Fruit fly (Drosophila melanogaster) whole organism, embryonic: Measurements from ENCODE around the gene CG2712.
A peak's percentile ranks its signal among the peaks of the same experiment; 100 is the strongest.

ENCODE experiments used
- Atf-2 ChIP-seq: fragments of 200-800 bp; sonication (Bioruptor generic); optimal IDR thresholded peaks from 2 replicates; lab custom pipeline; 2016; ENCODE audit warnings: missing biosample characterization, missing genetic modification characterization
- CG10267 ChIP-seq: fragments of 200-800 bp; sonication (Bioruptor generic); optimal IDR thresholded peaks from 2 replicates; lab custom pipeline; 2018; ENCODE audit warnings: missing biosample characterization, mild to moderate bottlenecking, missing genetic modification characterization, moderate library complexity
- CG11093 ChIP-seq: fragments of 200-800 bp; sonication (Bioruptor generic); IDR thresholded peaks from 3 replicates; pipeline ENCODE4 v1.3.6; 2022; ENCODE audit warnings: missing biosample characterization, missing genetic modification characterization
- CG12155 ChIP-seq: fragments of 200-800 bp; sonication (Bioruptor generic); optimal IDR thresholded peaks from 3 replicates; lab custom pipeline; 2016; ENCODE audit warnings: missing biosample characterization, missing genetic modification characterization
- CG13287 ChIP-seq: fragments of 200-800 bp; sonication (Bioruptor generic); IDR thresholded peaks from 2 replicates; pipeline ENCODE4 v1.3.6; 2022; ENCODE audit warnings: missing biosample characterization, missing genetic modification characterization; ENCODE audit not compliant: partially characterized antibody
- CG17359 ChIP-seq: fragments of 200-800 bp; sonication (Bioruptor generic); optimal IDR thresholded peaks from 3 replicates; lab custom pipeline; 2018; ENCODE audit warnings: missing biosample characterization, mild to moderate bottlenecking, missing genetic modification characterization, moderate library complexity
- CG17612 ChIP-seq: fragments of 200-800 bp; sonication (Bioruptor generic); IDR thresholded peaks from 2 replicates; pipeline ENCODE4 v1.3.6; 2022; ENCODE audit warnings: missing biosample characterization, missing genetic modification characterization
- CG18011 ChIP-seq: fragments of 200-800 bp; sonication (Bioruptor generic); optimal IDR thresholded peaks from 2 replicates; lab custom pipeline; 2017; ENCODE audit warnings: missing biosample characterization, missing genetic modification characterization, mild to moderate bottlenecking, moderate library complexity, missing genotype
- CG18619 ChIP-seq: fragments of 200-800 bp; sonication (Bioruptor generic); optimal IDR thresholded peaks from 3 replicates; lab custom pipeline; 2017; ENCODE audit warnings: missing biosample characterization, mild to moderate bottlenecking, missing genetic modification characterization
- CG34224 ChIP-seq: fragments of 200-800 bp; sonication (Bioruptor generic); IDR thresholded peaks from 3 replicates; pipeline ENCODE4 v1.3.6; 2022; ENCODE audit warnings: missing biosample characterization, missing genetic modification characterization; ENCODE audit not compliant: partially characterized antibody
- CG3726 ChIP-seq: fragments of 200-800 bp; sonication (Bioruptor generic); IDR thresholded peaks from 3 replicates; pipeline ENCODE4, ENCODE4 v1.3.6; 2022; ENCODE audit warnings: missing biosample characterization, missing genetic modification characterization
- CG3847 ChIP-seq: fragments of 200-800 bp; sonication (Bioruptor generic); IDR thresholded peaks from 2 replicates; pipeline ENCODE4 v1.3.6; 2022; ENCODE audit warnings: missing biosample characterization, missing genetic modification characterization
- CG4282 ChIP-seq: fragments of 200-800 bp; sonication (Bioruptor generic); optimal IDR thresholded peaks from 2 replicates; lab custom pipeline; 2016; ENCODE audit warnings: missing biosample characterization, missing genetic modification characterization
- CG4404 ChIP-seq: fragments of 200-800 bp; sonication (Bioruptor generic); IDR thresholded peaks from 2 replicates; pipeline ENCODE4 v1.3.6; 2022; ENCODE audit warnings: missing biosample characterization, missing genetic modification characterization
- CG6765 ChIP-seq: fragments of 200-800 bp; sonication (Bioruptor generic); optimal IDR thresholded peaks from 3 replicates; lab custom pipeline; 2017; ENCODE audit warnings: missing biosample characterization, mild to moderate bottlenecking, missing genetic modification characterization
- CG6791 ChIP-seq: fragments of 200-800 bp; sonication (Bioruptor generic); IDR thresholded peaks from 3 replicates; pipeline ENCODE4 v1.3.6; 2022; ENCODE audit warnings: missing biosample characterization, missing genetic modification characterization; ENCODE audit not compliant: partially characterized antibody
- CG6813 ChIP-seq: fragments of 200-800 bp; sonication (Bioruptor generic); optimal IDR thresholded peaks from 2 replicates; lab custom pipeline; 2017; ENCODE audit warnings: missing biosample characterization, missing genetic modification characterization, mild to moderate bottlenecking, moderate library complexity, missing genetic modification reagents
- CoRest ChIP-seq: fragments of 200-800 bp; sonication (Bioruptor generic); optimal IDR thresholded peaks from 3 replicates; lab custom pipeline; 2018; ENCODE audit warnings: missing biosample characterization, mild to moderate bottlenecking, missing genetic modification characterization, moderate library complexity
- Dad ChIP-seq: fragments of 200-800 bp; sonication (Bioruptor generic); optimal IDR thresholded peaks from 3 replicates; lab custom pipeline; 2016; ENCODE audit warnings: missing biosample characterization, missing genetic modification characterization
- Dll ChIP-seq: fragments of 200-800 bp; sonication (Bioruptor generic); IDR thresholded peaks from 4 replicates; pipeline ENCODE4 v1.3.6; 2022; ENCODE audit warnings: missing biosample characterization, missing genetic modification characterization; ENCODE audit not compliant: partially characterized antibody
- Dref ChIP-seq: fragments of 200-800 bp; sonication (Bioruptor generic); IDR thresholded peaks from 2 replicates; pipeline ENCODE4 v1.3.6; 2022; ENCODE audit warnings: missing biosample characterization, missing genetic modification characterization
- E2f2 ChIP-seq: fragments of 200-800 bp; sonication (Bioruptor generic); IDR thresholded peaks from 2 replicates; pipeline ENCODE4 v1.3.6; 2022; ENCODE audit warnings: missing biosample characterization, missing genetic modification characterization
- Ets65A ChIP-seq: fragments of 200-800 bp; sonication (Bioruptor generic); peaks from one replicate; lab custom pipeline; 2016; ENCODE audit warnings: missing biosample characterization, missing genetic modification characterization
- HmgZ ChIP-seq: fragments of 200-800 bp; sonication (Bioruptor generic); optimal IDR thresholded peaks from 2 replicates; lab custom pipeline; 2018; ENCODE audit warnings: missing biosample characterization, mild to moderate bottlenecking, missing genetic modification characterization
- Hmr ChIP-seq: fragments of 200-800 bp; sonication (Bioruptor generic); optimal IDR thresholded peaks from 3 replicates; lab custom pipeline; 2017; ENCODE audit warnings: mild to moderate bottlenecking, missing biosample characterization, missing genetic modification reagents, missing genetic modification characterization
- Max ChIP-seq: fragments of 200-800 bp; sonication (Bioruptor generic); optimal IDR thresholded peaks from 2 replicates; lab custom pipeline; 2016; ENCODE audit warnings: missing biosample characterization, mild to moderate bottlenecking, missing genetic modification characterization
- Meics ChIP-seq: fragments of 200-800 bp; sonication (Bioruptor generic); optimal IDR thresholded peaks from 2 replicates; lab custom pipeline; 2017; ENCODE audit warnings: missing biosample characterization, mild to moderate bottlenecking, missing genetic modification characterization
- Mes4 ChIP-seq: fragments of 200-800 bp; sonication (Bioruptor generic); optimal IDR thresholded peaks from 2 replicates; lab custom pipeline; 2016; ENCODE audit warnings: missing biosample characterization, missing genetic modification characterization
- Poxn ChIP-seq: fragments of 200-800 bp; sonication (Bioruptor generic); IDR thresholded peaks from 2 replicates; pipeline ENCODE4 v1.3.6; 2022; ENCODE audit warnings: missing biosample characterization, missing genetic modification characterization
- Rfx ChIP-seq: fragments of 200-800 bp; sonication (Bioruptor generic); IDR thresholded peaks from 2 replicates; pipeline ENCODE4 v1.3.6; 2022; ENCODE audit warnings: missing biosample characterization, missing genetic modification characterization
- Ssrp ChIP-seq: fragments of 200-800 bp; sonication (Bioruptor generic); optimal IDR thresholded peaks from 2 replicates; lab custom pipeline; 2018; ENCODE audit warnings: missing biosample characterization, mild to moderate bottlenecking, missing genetic modification characterization, moderate library complexity
- aop ChIP-seq: fragments of 200-800 bp; sonication (Bioruptor generic); IDR thresholded peaks from 2 replicates; pipeline ENCODE4 v1.3.6; 2022; ENCODE audit warnings: missing biosample characterization, missing genetic modification characterization
- ase ChIP-seq: fragments of 200-800 bp; sonication (Bioruptor generic); IDR thresholded peaks from 3 replicates; pipeline ENCODE4 v1.3.6; 2022; ENCODE audit warnings: missing biosample characterization, missing genetic modification characterization
- btn ChIP-seq: fragments of 200-800 bp; sonication (Bioruptor generic); optimal IDR thresholded peaks from 2 replicates; lab custom pipeline; 2016; ENCODE audit warnings: missing biosample characterization, missing genetic modification characterization
- cad ChIP-seq: fragments of >200 bp; optimal IDR thresholded peaks from 2 replicates; lab custom pipeline; 2017; ENCODE audit warnings: missing biosample characterization, missing genetic modification characterization
- chm ChIP-seq: fragments of 200-800 bp; sonication (Bioruptor generic); IDR thresholded peaks from 2 replicates; pipeline ENCODE4 v1.3.6; 2022; ENCODE audit warnings: missing biosample characterization, missing genetic modification characterization
- cwo ChIP-seq: fragments of 200-800 bp; sonication (Bioruptor generic); optimal IDR thresholded peaks from 3 replicates; lab custom pipeline; 2017; ENCODE audit warnings: missing biosample characterization, missing genetic modification characterization, mild to moderate bottlenecking, moderate library complexity, missing genetic modification reagents
- dimm ChIP-seq: fragments of 200-800 bp; sonication (Bioruptor generic); IDR thresholded peaks from 2 replicates; pipeline ENCODE4 v1.3.6; 2022; ENCODE audit warnings: missing biosample characterization, missing genetic modification characterization
- fd3F ChIP-seq: fragments of 200-800 bp; sonication (Bioruptor generic); optimal IDR thresholded peaks from 2 replicates; lab custom pipeline; 2018; ENCODE audit warnings: missing biosample characterization, mild to moderate bottlenecking, missing genetic modification characterization, moderate library complexity
- lmd ChIP-seq: fragments of 200-800 bp; sonication (Bioruptor generic); IDR thresholded peaks from 2 replicates; pipeline ENCODE4 v1.3.6; 2022; ENCODE audit warnings: missing biosample characterization, missing genetic modification characterization
- luna ChIP-seq: fragments of 200-800 bp; sonication (Bioruptor generic); optimal IDR thresholded peaks from 2 replicates; lab custom pipeline; 2016; ENCODE audit warnings: missing biosample characterization, missing genetic modification characterization
- mam ChIP-seq: fragments of 200-800 bp; sonication (Bioruptor generic); optimal IDR thresholded peaks from 3 replicates; lab custom pipeline; 2016; ENCODE audit warnings: missing biosample characterization, missing genetic modification characterization
- odd ChIP-seq: fragments of 200-800 bp; sonication (Bioruptor generic); optimal IDR thresholded peaks from 2 replicates; lab custom pipeline; 2017; ENCODE audit warnings: missing biosample characterization, mild to moderate bottlenecking, missing genetic modification characterization
- org-1 ChIP-seq: fragments of 200-800 bp; sonication (Bioruptor generic); optimal IDR thresholded peaks from 2 replicates; lab custom pipeline; 2017; ENCODE audit warnings: missing biosample characterization, missing genetic modification characterization
- sim ChIP-seq: fragments of 200-800 bp; sonication (Bioruptor generic); IDR thresholded peaks from 2 replicates; pipeline ENCODE4 v1.3.6; 2022; ENCODE audit warnings: missing biosample characterization, missing genetic modification characterization
- slp2 ChIP-seq: fragments of 200-800 bp; sonication (Bioruptor generic); optimal IDR thresholded peaks from 2 replicates; lab custom pipeline; 2016; ENCODE audit warnings: missing biosample characterization, missing genetic modification characterization
- sna ChIP-seq: fragments of 200-800 bp; sonication (Bioruptor generic); IDR thresholded peaks from 2 replicates; pipeline ENCODE4 v1.3.6; 2022; ENCODE audit warnings: missing biosample characterization, missing genetic modification characterization; ENCODE audit not compliant: partially characterized antibody
- sqz ChIP-seq: fragments of 200-800 bp; sonication (Bioruptor generic); optimal IDR thresholded peaks from 3 replicates; lab custom pipeline; 2018; ENCODE audit warnings: missing biosample characterization, mild to moderate bottlenecking, missing genetic modification characterization
- ssp ChIP-seq: fragments of 200-800 bp; sonication (Bioruptor generic); IDR thresholded peaks from 2 replicates; pipeline ENCODE4 v1.3.6; 2022; ENCODE audit warnings: missing biosample characterization, missing genetic modification characterization
- tgo ChIP-seq: fragments of 200-800 bp; sonication (Bioruptor generic); IDR thresholded peaks from 3 replicates; pipeline ENCODE4 v1.3.6; 2022; ENCODE audit warnings: missing biosample characterization, missing genetic modification characterization
- tna ChIP-seq: fragments of 200-800 bp; sonication (Bioruptor generic); IDR thresholded peaks from 2 replicates; pipeline ENCODE4 v1.3.6; 2022; ENCODE audit warnings: missing biosample characterization, missing genetic modification characterization; ENCODE audit not compliant: partially characterized antibody
- trem ChIP-seq: fragments of 200-800 bp; optimal IDR thresholded peaks from 3 replicates; lab custom pipeline; 2019; ENCODE audit warnings: missing biosample characterization, mild to moderate bottlenecking, missing genetic modification characterization, moderate library complexity
- trh ChIP-seq: fragments of 200-800 bp; sonication (Bioruptor generic); optimal IDR thresholded peaks from 2 replicates; lab custom pipeline; 2016; ENCODE audit warnings: missing biosample characterization, missing genetic modification characterization
- vvl ChIP-seq: fragments of 200-800 bp; sonication (Bioruptor generic); IDR thresholded peaks from 2 replicates; pipeline ENCODE4 v1.3.6; 2022; ENCODE audit warnings: missing biosample characterization, missing genetic modification characterization

Gene CG2712

DNA sequence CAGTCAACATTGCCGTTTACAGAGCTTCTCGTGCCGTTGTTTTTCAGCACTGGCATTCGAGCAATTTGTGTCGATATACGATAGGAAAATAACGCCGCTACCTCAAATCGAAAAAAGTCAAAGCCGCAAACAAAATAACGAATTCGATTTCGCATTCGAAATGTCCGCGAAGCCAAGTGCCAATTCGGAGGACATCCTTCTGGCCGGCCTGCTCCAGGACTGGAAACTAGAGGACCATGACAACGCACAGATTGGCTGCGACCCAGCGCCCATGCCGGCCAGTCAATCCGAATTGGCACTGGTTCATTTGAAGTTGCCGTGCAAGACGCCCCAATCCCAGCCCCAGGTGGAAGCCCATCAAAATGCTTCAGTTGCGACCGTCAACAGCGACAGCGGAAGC lies 17.5 kb upstream of the CG2712 start (continued):
- TF ChIP-seq CG3726 (GFP tag; lab: Robert Waterston, UW) (no peak), ase (GFP tag; lab: Robert Waterston, UW) (no peak), CG18011 (GFP tag; lab: Kevin White, UChicago) (no peak), CG6791 (GFP tag; lab: Robert Waterston, UW) (0 out of 3 replicates have a peak, but pooled peaks have one; percentile 36), Meics (no peak), sna (GFP tag; lab: Robert Waterston, UW) (peak; percentile 46; the same call in 1 of the 2 replicates), CG11093 (GFP tag; lab: Robert Waterston, UW) (no peak), CG18619 (no peak), HmgZ (tag; lab: Kevin White, UChicago) (peak; percentile 6), CG34224 (GFP tag; lab: Robert Waterston, UW) (peak; percentile 37; the same call in 1 of the 3 replicates), ssp (0 out of 2 replicates have a peak, but pooled peaks have one; percentile 8), Hmr (no peak), CG17359 (tag; lab: Kevin White, UChicago) (no peak), Poxn (no peak), CG3847 (GFP tag; lab: Robert Waterston, UW) (peak; percentile 52), CG4404 (GFP tag; lab: Robert Waterston, UW) (no peak), slp2 (GFP tag; lab: Kevin White, UChicago) (no peak), Ets65A (peak; percentile 64), CG4282 (GFP tag; lab: Kevin White, UChicago) (no peak), lmd (peak; percentile 19; the same call in 1 of the 2 replicates), tgo (GFP tag; lab: Robert Waterston, UW) (no peak), CG6765 (GFP tag; lab: Kevin White, UChicago) (no peak), E2f2 (GFP tag; lab: Robert Waterston, UW) (peak; percentile 80), vvl (GFP tag; lab: Robert Waterston, UW) (0 out of 2 replicates have a peak, but pooled peaks have one; percentile 15), Dll (peak; percentile 58), dimm (no peak), sim (no peak), org-1 (GFP tag; lab: Kevin White, UChicago) (no peak), tna (peak; percentile 16; the same call in 1 of the 2 replicates), CG13287 (GFP tag; lab: Robert Waterston, UW) (peak; percentile 62), Rfx (GFP tag; lab: Robert Waterston, UW) (peak; percentile 50), sqz (GFP tag; lab: Kevin White, UChicago) (no peak), Atf-2 (no peak), CG10267 (tag; lab: Kevin White, UChicago) (peak; percentile 49), Dref (GFP tag; lab: Robert Waterston, UW) (peak; percentile 63), odd (GFP tag; lab: Kevin White, UChicago) (no peak), chm (GFP tag; lab: Robert Waterston, UW) (no peak), aop (GFP tag; lab: Robert Waterston, UW) (no peak), fd3F (GFP tag; lab: Kevin White, UChicago) (no peak), CG12155 (GFP tag; lab: Kevin White, UChicago) (no peak)

DNA sequence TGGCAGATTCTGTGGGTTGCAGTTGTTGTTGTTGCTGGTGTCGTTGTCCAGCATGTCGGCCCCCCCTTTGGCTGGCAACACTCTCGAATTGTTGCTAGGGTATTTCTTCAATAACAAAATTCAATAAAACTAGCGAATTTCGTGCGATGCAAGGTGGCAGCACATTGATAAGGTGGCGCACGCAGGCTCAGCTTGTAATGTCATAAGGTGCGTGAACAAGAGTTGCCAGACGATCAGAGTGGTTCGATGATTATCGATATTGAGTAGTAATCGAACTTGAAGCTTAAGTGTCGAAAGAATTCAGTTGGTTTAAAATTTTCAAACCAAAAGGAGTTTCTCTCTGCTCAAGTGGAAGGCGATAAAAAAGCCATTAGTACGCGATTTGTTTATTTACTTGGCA lies 12.1 kb upstream of the CG2712 start, which contains the start of gene CG2701:
Gene CG2701 (minus strand): TSS at position 206 of the 400 bp plus-strand sequence.
- TF ChIP-seq CG6813 (GFP tag; lab: Kevin White, UChicago) (no peak), Ssrp (tag; lab: Kevin White, UChicago) (no peak), CG17612 (no peak), Mes4 (GFP tag; lab: Kevin White, UChicago) (no peak), trem (tag; lab: Kevin White, UChicago) (peak; percentile 56), mam (GFP tag; lab: Kevin White, UChicago) (peak; percentile 35), luna (no peak), Dad (GFP tag; lab: Kevin White, UChicago) (no peak), CoRest (tag; lab: Kevin White, UChicago) (peak; percentile 27), trh (GFP tag; lab: Kevin White, UChicago) (no peak), Max (no peak), Dref (GFP tag; lab: Robert Waterston, UW) (peak; percentile 92), btn (no peak), cwo (GFP tag; lab: Kevin White, UChicago) (no peak), cad (GFP tag; lab: Kevin White, UChicago) (no peak)
